Fruit fly (Drosophila melanogaster) whole organism, wandering third instar larva: ENCODE results near the gene Strump.

Experiments used
- Myc ChIP-seq: fragments of >200 bp; optimal IDR thresholded peaks from 2 replicates; lab custom pipeline; 2017
- foxo ChIP-seq, 2 experiments: fragments of 200-800 bp; sonication (Bioruptor generic); optimal IDR thresholded peaks; 2 replicates in 1 of 2; 3 replicates in 1 of 2; lab custom pipeline; 2016 to 2017; ENCODE audit warnings: missing biosample characterization in 2 of 2, missing genetic modification characterization in 2 of 2
- jim ChIP-seq: fragments of 175-275, 200-325 bp; sonication (Bioruptor generic); optimal IDR thresholded peaks from 2 replicates; lab custom pipeline; 2016; ENCODE audit warnings: missing biosample characterization, mild to moderate bottlenecking, missing genetic modification characterization

DNA sequence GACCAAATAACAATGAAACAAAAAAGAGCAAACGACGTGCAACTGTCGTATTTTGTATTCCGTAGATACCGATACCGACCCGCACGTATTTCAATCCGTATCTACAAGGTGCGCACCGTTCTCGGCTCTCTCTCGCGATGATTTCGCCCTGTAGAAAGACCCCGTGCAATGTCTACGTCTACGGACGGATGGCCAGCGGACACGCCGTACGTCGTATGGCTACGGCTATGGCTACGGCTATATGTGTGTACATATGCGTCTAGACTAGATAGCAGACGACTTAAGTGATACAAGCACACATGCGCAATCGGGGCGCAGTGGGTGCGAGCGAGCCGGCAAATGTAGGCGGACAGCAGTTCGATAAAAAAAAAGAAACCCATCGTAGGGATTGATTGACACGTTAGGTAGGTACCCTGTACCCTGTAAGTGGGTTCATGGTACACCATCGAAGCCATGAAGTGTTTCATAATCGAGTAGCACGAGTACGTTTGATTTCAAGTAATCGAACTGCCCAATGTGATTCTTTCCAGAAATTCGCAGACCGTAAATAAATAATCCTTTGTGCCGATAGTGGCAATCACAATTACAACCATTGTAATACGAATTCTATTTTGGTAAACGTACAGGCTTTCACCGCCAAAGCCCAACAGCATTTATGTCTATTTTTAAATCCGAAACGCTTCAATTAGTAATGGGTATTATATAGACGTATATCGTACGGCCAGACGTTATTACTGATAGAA is 27.8 kb downstream of the Strump start:
- no peak for TF ChIP-seq foxo (GFP tag; optimal IDR thresholded peaks at IDR 0.05; lab: Kevin White, UChicago)
- TF ChIP-seq Myc = no peak
- TF ChIP-seq jim = no peak
